Worm (Caenorhabditis elegans) whole organism, L1 larva: Measurements from ENCODE around the gene R10E9.3.
A peak's percentile ranks its signal among the peaks of the same experiment; 100 is the strongest.

Experiments
- C16A3.4 ChIP-seq: fragments of 150-350 bp; optimal IDR thresholded peaks from 2 replicates; lab custom pipeline; 2014; ENCODE audit warnings: missing biosample characterization, missing genetic modification characterization
- Y116A8C.19 ChIP-seq: sonication (generic microtip); optimal IDR thresholded peaks from 2 replicates; lab custom pipeline; 2016; ENCODE audit warnings: missing compliant biosample characterization, missing genetic modification characterization, borderline replicate concordance
- ceh-63 ChIP-seq: fragments of 200-800 bp; sonication (Bioruptor generic); optimal IDR thresholded peaks from 2 replicates; lab custom pipeline; 2018; ENCODE audit warnings: mild to moderate bottlenecking, missing genetic modification characterization, missing compliant biosample characterization
- ceh-8 ChIP-seq: fragments of 200-800 bp; sonication (Bioruptor generic); optimal IDR thresholded peaks from 2 replicates; lab custom pipeline; 2018; ENCODE audit warnings: mild to moderate bottlenecking, missing genetic modification characterization, moderate library complexity, missing compliant biosample characterization
- dsc-1 ChIP-seq: sonication (generic microtip); optimal IDR thresholded peaks from 2 replicates; lab custom pipeline; 2016; ENCODE audit warnings: mild to moderate bottlenecking, missing genetic modification characterization, missing compliant biosample characterization
- efl-1 ChIP-seq, 4 experiments: fragments of 150-350 bp; optimal IDR thresholded peaks in 3 of 4; peaks in 1 of 4; 1 replicate in 1 of 4; 2 replicates in 3 of 4; lab custom pipeline; 2014; ENCODE audit warnings: missing biosample characterization in 2 of 4, missing genetic modification characterization in 2 of 4, missing genetic modification reagents in 2 of 4
- efl-3 ChIP-seq: fragments of 200-800 bp; sonication (Bioruptor generic); optimal IDR thresholded peaks from 2 replicates; lab custom pipeline; 2018; ENCODE audit warnings: mild to moderate bottlenecking, missing genetic modification characterization, missing compliant biosample characterization
- egl-27 ChIP-seq, 2 experiments: fragments of 150-350 bp in 1 of 2; sonication (generic microtip); optimal IDR thresholded peaks; 3 replicates each; lab custom pipeline; 2017 to 2018; ENCODE audit warnings: missing biosample characterization in 2 of 2, missing genetic modification characterization in 2 of 2, missing genetic modification reagents in 2 of 2
- elt-3 ChIP-seq, 6 experiments: fragments of 150-350 bp in 1 of 6; sonication (generic microtip); optimal IDR thresholded peaks; 2 replicates each; lab custom pipeline; 2017 to 2018; ENCODE audit warnings: missing biosample characterization in 6 of 6, missing genetic modification characterization in 6 of 6, inconsistent platforms in 1 of 6
- fkh-10 ChIP-seq: sonication (generic microtip); optimal IDR thresholded peaks from 2 replicates; lab custom pipeline; 2017; ENCODE audit warnings: missing biosample characterization, missing genetic modification reagents, missing genetic modification characterization
- fkh-4 ChIP-seq: sonication (generic microtip); optimal IDR thresholded peaks from 2 replicates; lab custom pipeline; 2016; ENCODE audit warnings: missing compliant biosample characterization, missing genetic modification characterization, borderline replicate concordance
- fos-1 ChIP-seq: fragments of 150-350 bp; optimal IDR thresholded peaks from 2 replicates; lab custom pipeline; 2014; ENCODE audit warnings: missing biosample characterization, missing genetic modification characterization
- grh-1 ChIP-seq: fragments of 200-800 bp; sonication (Bioruptor generic); IDR thresholded peaks from 2 replicates; pipeline ENCODE4 v1.3.6; 2022; ENCODE audit warnings: missing genetic modification reagents, missing genetic modification characterization, missing compliant biosample characterization
- hlh-4 ChIP-seq: sonication (generic microtip); optimal IDR thresholded peaks from 2 replicates; lab custom pipeline; 2016; ENCODE audit warnings: mild to moderate bottlenecking, missing genetic modification characterization, missing compliant biosample characterization
- irx-1 ChIP-seq: sonication (generic microtip); optimal IDR thresholded peaks from 2 replicates; lab custom pipeline; 2016; ENCODE audit warnings: missing genetic modification characterization, missing compliant biosample characterization
- jun-1 ChIP-seq: fragments of 150-350 bp; optimal IDR thresholded peaks from 2 replicates; lab custom pipeline; 2014; ENCODE audit warnings: missing biosample characterization, missing genetic modification reagents, missing genetic modification characterization
- lin-14 ChIP-seq: fragments of 200-800 bp; sonication (Bioruptor generic); optimal IDR thresholded peaks from 2 replicates; lab custom pipeline; 2018; ENCODE audit warnings: mild to moderate bottlenecking, missing genetic modification characterization, moderate library complexity, missing compliant biosample characterization
- lin-15B ChIP-seq: fragments of 150-350 bp; sonication (generic microtip); optimal IDR thresholded peaks from 3 replicates; lab custom pipeline; 2014; ENCODE audit warnings: missing biosample characterization, missing genetic modification characterization
- lin-35 ChIP-seq, 2 experiments: fragments of 150-350 bp; optimal IDR thresholded peaks; 2 replicates each; lab custom pipeline; 2014; ENCODE audit warnings: missing biosample characterization in 2 of 2, missing genetic modification characterization in 2 of 2, missing genetic modification reagents in 2 of 2
- lir-3 ChIP-seq: sonication (generic microtip); optimal IDR thresholded peaks from 2 replicates; lab custom pipeline; 2016; ENCODE audit warnings: mild to moderate bottlenecking, missing genetic modification characterization, moderate library complexity, missing compliant biosample characterization; ENCODE audit not compliant: poor library complexity
- lsy-2 ChIP-seq, 2 experiments: fragments of 150-350 bp; optimal IDR thresholded peaks; 2 replicates each; lab custom pipeline; 2014; ENCODE audit warnings: missing biosample characterization in 2 of 2, missing genetic modification characterization in 2 of 2
- mdl-1 ChIP-seq, 2 experiments: fragments of 150-350 bp; optimal IDR thresholded peaks; 2 replicates each; lab custom pipeline; 2014 to 2017; ENCODE audit warnings: missing biosample characterization in 2 of 2, missing genetic modification characterization in 2 of 2, inconsistent platforms in 1 of 2
- mep-1 ChIP-seq: fragments of 150-350 bp; optimal IDR thresholded peaks from 2 replicates; lab custom pipeline; 2014; ENCODE audit warnings: missing biosample characterization, missing genetic modification characterization
- nhr-19 ChIP-seq: fragments of 200-800 bp; sonication (Bioruptor generic); conservative IDR thresholded peaks from 2 replicates; pipeline ENCODE4 v1.3.6; 2022; ENCODE audit warnings: missing genetic modification characterization, missing compliant biosample characterization
- nhr-20 ChIP-seq: sonication (generic microtip); optimal IDR thresholded peaks from 2 replicates; lab custom pipeline; 2016; ENCODE audit warnings: mild to moderate bottlenecking, missing genetic modification characterization, missing compliant biosample characterization
- nhr-237 ChIP-seq: fragments of 150-350 bp; optimal IDR thresholded peaks from 2 replicates; lab custom pipeline; 2014; ENCODE audit warnings: missing biosample characterization, missing genetic modification characterization
- nhr-28 ChIP-seq: fragments of 150-350 bp; optimal IDR thresholded peaks from 2 replicates; lab custom pipeline; 2014; ENCODE audit warnings: missing biosample characterization, missing genetic modification characterization
- nhr-47 ChIP-seq: sonication (generic microtip); optimal IDR thresholded peaks from 2 replicates; lab custom pipeline; 2016; ENCODE audit warnings: mild to moderate bottlenecking, missing genetic modification characterization, moderate library complexity, missing compliant biosample characterization
- nhr-71 ChIP-seq: sonication (generic microtip); optimal IDR thresholded peaks from 2 replicates; lab custom pipeline; 2016; ENCODE audit warnings: mild to moderate bottlenecking, missing genetic modification characterization, moderate library complexity, missing compliant biosample characterization
- nhr-85 ChIP-seq: sonication (generic microtip); peaks from one replicate; lab custom pipeline; 2016; ENCODE audit warnings: missing genetic modification characterization, inconsistent platforms, missing compliant biosample characterization
- pag-3 ChIP-seq: sonication (generic microtip); optimal IDR thresholded peaks from 2 replicates; lab custom pipeline; 2017; ENCODE audit warnings: missing genetic modification characterization, mild to moderate bottlenecking, missing compliant biosample characterization, antibody characterized with exemption, borderline replicate concordance; ENCODE audit not compliant: insufficient read depth
- rnt-1 ChIP-seq: sonication (generic microtip); optimal IDR thresholded peaks from 2 replicates; lab custom pipeline; 2016; ENCODE audit warnings: mild to moderate bottlenecking, missing genetic modification characterization, moderate library complexity, missing compliant biosample characterization
- skn-1 ChIP-seq: fragments of 150-350 bp; optimal IDR thresholded peaks from 2 replicates; lab custom pipeline; 2014; ENCODE audit warnings: missing biosample characterization, missing genetic modification characterization
- snu-23 ChIP-seq: sonication (generic microtip); optimal IDR thresholded peaks from 2 replicates; lab custom pipeline; 2016; ENCODE audit warnings: missing genetic modification characterization, missing compliant biosample characterization
- sox-4 ChIP-seq: sonication (generic microtip); optimal IDR thresholded peaks from 2 replicates; lab custom pipeline; 2016; ENCODE audit warnings: missing genetic modification characterization, missing compliant biosample characterization
- sptf-1 ChIP-seq: fragments of 150-350 bp; optimal IDR thresholded peaks from 2 replicates; lab custom pipeline; 2014; ENCODE audit warnings: missing biosample characterization, missing genetic modification characterization
- sup-37 ChIP-seq: fragments of 200-800 bp; sonication (Bioruptor generic); optimal IDR thresholded peaks from 2 replicates; lab custom pipeline; 2018; ENCODE audit warnings: mild to moderate bottlenecking, missing genetic modification characterization, missing compliant biosample characterization
- swsn-7 ChIP-seq: sonication (generic microtip); optimal IDR thresholded peaks from 2 replicates; lab custom pipeline; 2016; ENCODE audit warnings: missing genetic modification characterization, missing compliant biosample characterization
- unc-130 ChIP-seq: fragments of 150-350 bp; optimal IDR thresholded peaks from 2 replicates; lab custom pipeline; 2017; ENCODE audit warnings: missing biosample characterization, missing genetic modification characterization, inconsistent platforms
- unc-30 ChIP-seq: sonication (generic microtip); optimal IDR thresholded peaks from 2 replicates; lab custom pipeline; 2017; ENCODE audit warnings: missing biosample characterization, missing genetic modification characterization
- unc-62 ChIP-seq: fragments of 150-350 bp; optimal IDR thresholded peaks from 2 replicates; lab custom pipeline; 2014; ENCODE audit warnings: missing biosample characterization, missing genetic modification reagents, missing genetic modification characterization
- unc-86 ChIP-seq: sonication (generic microtip); optimal IDR thresholded peaks from 2 replicates; lab custom pipeline; 2016; ENCODE audit warnings: missing genetic modification characterization, missing compliant biosample characterization
- vab-15 ChIP-seq: sonication (generic microtip); optimal IDR thresholded peaks from 2 replicates; lab custom pipeline; 2017; ENCODE audit warnings: missing genotype, mild to moderate bottlenecking, missing genetic modification characterization, missing compliant biosample characterization
- zip-4 ChIP-seq: fragments of 200-800 bp; sonication (Bioruptor generic); optimal IDR thresholded peaks from 2 replicates; lab custom pipeline; 2018; ENCODE audit warnings: mild to moderate bottlenecking, missing genetic modification characterization, moderate library complexity, missing compliant biosample characterization
- ztf-11 ChIP-seq, 2 experiments: sonication (generic microtip); optimal IDR thresholded peaks; 2 replicates each; lab custom pipeline; 2016 to 2017; ENCODE audit warnings: missing genetic modification characterization in 2 of 2, missing biosample characterization in 1 of 2, missing compliant biosample characterization in 1 of 2
- ztf-4 ChIP-seq: fragments of 150-350 bp; optimal IDR thresholded peaks from 2 replicates; lab custom pipeline; 2014; ENCODE audit warnings: missing biosample characterization, missing genetic modification characterization

The R10E9.3 gene

DNA sequence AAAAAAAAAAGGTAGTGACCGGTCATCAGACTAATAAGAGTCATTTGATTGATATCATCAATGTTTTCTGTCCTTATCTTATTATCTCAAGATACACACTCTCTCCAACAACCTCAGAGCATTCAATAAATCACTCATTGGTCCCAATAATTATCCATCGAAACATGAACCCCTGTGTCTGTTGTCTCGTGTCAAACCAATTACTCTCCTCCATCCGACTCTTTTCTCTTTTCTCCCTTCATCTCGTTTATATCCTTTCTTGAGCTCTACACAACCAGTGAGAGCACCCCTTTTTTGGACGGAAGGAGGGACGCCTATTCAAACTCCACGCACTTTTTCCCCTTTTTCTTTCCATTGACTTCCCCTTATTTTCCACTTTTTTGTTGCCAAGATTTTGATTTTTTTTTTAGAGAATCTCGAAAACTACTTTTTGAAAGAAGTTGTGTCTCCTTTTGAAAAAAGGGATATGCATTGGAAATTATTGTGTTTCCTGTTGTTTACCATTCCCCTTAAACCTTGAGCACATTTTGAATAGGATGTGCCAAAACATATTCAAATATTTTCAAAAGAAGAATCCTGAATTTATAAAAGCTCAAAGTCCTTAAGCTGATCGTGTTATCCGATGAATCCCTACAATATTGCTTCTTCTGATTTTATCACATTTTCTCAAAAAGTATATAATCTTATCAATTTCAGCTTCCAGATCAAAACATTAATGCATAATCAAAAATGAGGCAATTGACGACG, 45.6 kb downstream of the R10E9.3 start, which contains the start of gene pxd-1:
Gene pxd-1, plus strand, starts transcription at position 697 of the 747 bp plus-strand sequence.
- TF ChIP-seq egl-27 (tag; optimal IDR thresholded peaks at IDR 0.05; lab: Kevin White, UChicago) (no peak), efl-1 (optimal IDR thresholded peaks at IDR 0.05; lab: Kevin White, UChicago) (no peak), efl-1 (GFP tag; optimal IDR thresholded peaks at IDR 0.05 in 1 of 2; lab: Kevin White, UChicago) (no peak), nhr-47 (tag; lab: Kevin White, UChicago) (no peak), ztf-11 (tag; optimal IDR thresholded peaks at IDR 0.05; lab: Kevin White, UChicago) (no peak), swsn-7 (no peak), lsy-2 (tag; optimal IDR thresholded peaks at IDR 0.05; lab: Kevin White, UChicago) (peak; percentile 4 to 37), fos-1 (no peak), ceh-63 (GFP tag; lab: Kevin White, UChicago) (no peak), rnt-1 (tag; lab: Kevin White, UChicago) (peak; percentile 58), sptf-1 (tag; lab: Kevin White, UChicago) (no peak), irx-1 (tag; lab: Kevin White, UChicago) (peak; percentile 12), elt-3 (tag; optimal IDR thresholded peaks at IDR 0.05; lab: Kevin White, UChicago) (no peak), Y116A8C.19 (tag; lab: Kevin White, UChicago) (no peak), ceh-8 (GFP tag; lab: Kevin White, UChicago) (no peak), unc-30 (tag; lab: Kevin White, UChicago) (no peak), unc-130 (tag; lab: Kevin White, UChicago) (no peak), nhr-28 (tag; lab: Kevin White, UChicago) (no peak), snu-23 (GFP tag; lab: Kevin White, UChicago) (peak; percentile 18), nhr-237 (tag; lab: Kevin White, UChicago) (no peak), dsc-1 (tag; lab: Kevin White, UChicago) (peak; percentile 31), nhr-85 (peak; percentile 13), vab-15 (peak; percentile 37), pag-3 (no peak), lin-35 (GFP tag; optimal IDR thresholded peaks at IDR 0.05; lab: Kevin White, UChicago) (peak; percentile 5 to 8), nhr-19 (GFP tag; lab: Robert Waterston, UW) (0 out of 2 replicates have a peak, but pooled peaks have one; percentile 3), fkh-4 (tag; lab: Kevin White, UChicago) (no peak), mdl-1 (tag; optimal IDR thresholded peaks at IDR 0.05; lab: Kevin White, UChicago) (no peak), lir-3 (no peak), unc-62 (GFP tag; lab: Kevin White, UChicago) (no peak), grh-1 (GFP tag; lab: Robert Waterston, UW) (no peak), skn-1 (tag; lab: Kevin White, UChicago) (peak; percentile 4), nhr-71 (tag; lab: Kevin White, UChicago) (peak; percentile 55), lin-14 (GFP tag; lab: Kevin White, UChicago) (peak; percentile 78), C16A3.4 (tag; lab: Kevin White, UChicago) (no peak), efl-3 (no peak), fkh-10 (GFP tag; lab: Kevin White, UChicago) (peak; percentile 56)

- TF ChIP-seq sptf-1 (tag; lab: Kevin White, UChicago) (no peak), efl-1 (optimal IDR thresholded peaks at IDR 0.05; lab: Kevin White, UChicago) (no peak), efl-1 (GFP tag; optimal IDR thresholded peaks at IDR 0.05 in 1 of 2; lab: Kevin White, UChicago) (peak in 1 of 2 experiments; percentile 64)
Observed at ce11 chrIII:4007017-4007416, 47.0 kb downstream of the R10E9.3 start.

DNA sequence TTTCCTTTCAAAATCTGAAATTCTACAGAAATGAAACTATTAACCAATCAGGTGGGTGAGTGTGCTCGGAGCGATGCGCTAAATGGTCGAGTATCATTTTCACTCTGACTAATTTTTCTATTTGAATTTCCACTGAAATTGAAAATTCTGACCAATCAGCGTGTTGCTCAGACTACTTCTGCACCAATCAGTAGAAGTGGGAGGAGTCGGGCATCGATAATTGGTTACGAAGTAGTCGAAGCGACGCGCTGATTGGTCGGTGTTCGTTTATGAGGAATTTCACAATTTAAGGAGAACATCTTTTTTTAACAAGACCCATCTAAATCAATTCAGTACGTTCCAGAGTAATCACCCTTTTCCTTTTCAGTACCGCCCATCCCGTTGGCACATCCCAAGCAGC, 49.2 kb downstream of the R10E9.3 start:
- TF ChIP-seq lsy-2 (tag; optimal IDR thresholded peaks at IDR 0.05; lab: Kevin White, UChicago) = no peak
- TF ChIP-seq ceh-8 (GFP tag; lab: Kevin White, UChicago) = no peak
- TF ChIP-seq rnt-1 (tag; lab: Kevin White, UChicago) = no peak
- TF ChIP-seq ztf-4 (tag; lab: Kevin White, UChicago) = no peak
- no peak for TF ChIP-seq pag-3
- no peak for TF ChIP-seq zip-4
- no peak for TF ChIP-seq mep-1 (tag; lab: Kevin White, UChicago)
- TF ChIP-seq unc-86 (tag; lab: Kevin White, UChicago) = no peak
- TF ChIP-seq hlh-4 = no peak
- no peak for TF ChIP-seq sox-4
- TF ChIP-seq nhr-20 (tag; lab: Kevin White, UChicago) = no peak
- TF ChIP-seq Y116A8C.19 (tag; lab: Kevin White, UChicago) = no peak
- no peak for TF ChIP-seq lin-15B
- no peak for TF ChIP-seq jun-1 (tag; lab: Kevin White, UChicago)
- TF ChIP-seq nhr-19 (GFP tag; lab: Robert Waterston, UW) = no peak
- TF ChIP-seq sup-37 = no peak
